Fruit fly (Drosophila melanogaster) whole organism, prepupa: Measurements from ENCODE around the gene Mst89B.
A peak's percentile ranks its signal among the peaks of the same experiment; 100 is the strongest.

Experiments
- Blimp-1 ChIP-seq: fragments of 200-800 bp; sonication (Bioruptor generic); optimal IDR thresholded peaks from 3 replicates; lab custom pipeline; 2017; ENCODE audit warnings: missing biosample characterization, missing genetic modification characterization, mild to moderate bottlenecking, moderate library complexity, missing genetic modification reagents
- CG10669 ChIP-seq: fragments of 200-800 bp; sonication (Bioruptor generic); optimal IDR thresholded peaks from 3 replicates; lab custom pipeline; 2018; ENCODE audit warnings: missing biosample characterization, mild to moderate bottlenecking, missing genetic modification characterization, moderate library complexity
- CG11294 ChIP-seq: fragments of 200-800 bp; sonication (Bioruptor generic); IDR thresholded peaks from 2 replicates; pipeline ENCODE4 v1.3.6; 2022; ENCODE audit warnings: missing biosample characterization, missing genetic modification characterization
- CG11762 ChIP-seq: fragments of 200-800 bp; sonication (Bioruptor generic); optimal IDR thresholded peaks from 3 replicates; lab custom pipeline; 2016; ENCODE audit warnings: missing biosample characterization, missing genetic modification characterization; ENCODE audit not compliant: insufficient read depth
- CG11902 ChIP-seq: fragments of 200-800 bp; sonication (Bioruptor generic); optimal IDR thresholded peaks from 3 replicates; lab custom pipeline; 2016; ENCODE audit warnings: missing biosample characterization, missing genetic modification characterization
- CG1621 ChIP-seq: fragments of 200-800 bp; sonication (Bioruptor generic); optimal IDR thresholded peaks from 3 replicates; lab custom pipeline; 2018; ENCODE audit warnings: missing biosample characterization, mild to moderate bottlenecking, missing genetic modification characterization
- CG3032 ChIP-seq: fragments of 200-800 bp; optimal IDR thresholded peaks from 2 replicates; lab custom pipeline; 2019; ENCODE audit warnings: missing biosample characterization, mild to moderate bottlenecking, missing genetic modification characterization, moderate library complexity
- CG32006 ChIP-seq: fragments of 200-800 bp; sonication (Bioruptor generic); optimal IDR thresholded peaks from 3 replicates; lab custom pipeline; 2017; ENCODE audit warnings: missing biosample characterization, mild to moderate bottlenecking, missing genetic modification characterization
- CG4318 ChIP-seq: fragments of 200-800 bp; sonication (Bioruptor generic); optimal IDR thresholded peaks from 3 replicates; lab custom pipeline; 2017; ENCODE audit warnings: missing biosample characterization, mild to moderate bottlenecking, missing genetic modification characterization
- CG6163 ChIP-seq: fragments of 200-800 bp; sonication (Bioruptor generic); IDR thresholded peaks from 3 replicates; pipeline ENCODE4 v1.3.6; 2022; ENCODE audit warnings: missing biosample characterization, missing genetic modification characterization
- CG6276 ChIP-seq: fragments of 200-800 bp; sonication (Bioruptor generic); optimal IDR thresholded peaks from 2 replicates; lab custom pipeline; 2017; ENCODE audit warnings: missing biosample characterization, mild to moderate bottlenecking, missing genetic modification characterization
- CG6854 ChIP-seq: fragments of 200-800 bp; sonication (Bioruptor generic); optimal IDR thresholded peaks from 2 replicates; lab custom pipeline; 2017; ENCODE audit warnings: missing biosample characterization, mild to moderate bottlenecking, missing genetic modification characterization
- CG8119 ChIP-seq: fragments of 200-800 bp; sonication (Bioruptor generic); IDR thresholded peaks from 3 replicates; pipeline ENCODE4 v1.3.6; 2022; ENCODE audit warnings: missing biosample characterization, missing genetic modification characterization
- CG8319 ChIP-seq: fragments of 200-800 bp; sonication (Bioruptor generic); optimal IDR thresholded peaks from 3 replicates; lab custom pipeline; 2016; ENCODE audit warnings: missing biosample characterization, missing genetic modification characterization
- CG8632 ChIP-seq: fragments of 200-800 bp; sonication (Bioruptor generic); optimal IDR thresholded peaks from 3 replicates; lab custom pipeline; 2016; ENCODE audit warnings: missing biosample characterization, missing genetic modification characterization
- CG9139 ChIP-seq: fragments of 200-800 bp; sonication (Bioruptor generic); optimal IDR thresholded peaks from 3 replicates; lab custom pipeline; 2017; ENCODE audit warnings: missing biosample characterization, mild to moderate bottlenecking, missing genetic modification characterization
- Eip75B ChIP-seq: fragments of 200-800 bp; sonication (Bioruptor generic); optimal IDR thresholded peaks from 3 replicates; lab custom pipeline; 2016; ENCODE audit warnings: missing biosample characterization, missing genetic modification characterization
- Eip78C ChIP-seq: fragments of 200-800 bp; sonication (Bioruptor generic); peaks from one replicate; lab custom pipeline; 2016; ENCODE audit warnings: missing biosample characterization, missing genetic modification characterization
- Eip93F ChIP-seq: fragments of 200-800 bp; sonication (Bioruptor generic); optimal IDR thresholded peaks from 2 replicates; lab custom pipeline; 2016; ENCODE audit warnings: missing biosample characterization, mild to moderate bottlenecking, missing genetic modification characterization
- Ets21C ChIP-seq: fragments of 200-800 bp; sonication (Bioruptor generic); optimal IDR thresholded peaks from 3 replicates; lab custom pipeline; 2016; ENCODE audit warnings: missing biosample characterization, missing genetic modification characterization
- Gug ChIP-seq: fragments of 200-800 bp; sonication (Bioruptor generic); IDR thresholded peaks from 2 replicates; pipeline ENCODE4 v1.3.6; 2022; ENCODE audit warnings: missing biosample characterization, missing genetic modification characterization
- Hr38 ChIP-seq: sonication (Bioruptor generic); optimal IDR thresholded peaks from 2 replicates; lab custom pipeline; 2016; ENCODE audit warnings: missing biosample characterization, missing genetic modification characterization
- Lpt ChIP-seq: fragments of 200-800 bp; sonication (Bioruptor generic); optimal IDR thresholded peaks from 3 replicates; lab custom pipeline; 2016; ENCODE audit warnings: missing biosample characterization, missing genetic modification characterization
- Sox14 ChIP-seq: fragments of 200-800 bp; sonication (Bioruptor generic); optimal IDR thresholded peaks from 3 replicates; lab custom pipeline; 2016; ENCODE audit warnings: missing biosample characterization, missing genetic modification characterization
- cyc ChIP-seq: fragments of 200-800 bp; sonication (Bioruptor generic); optimal IDR thresholded peaks from 3 replicates; lab custom pipeline; 2016; ENCODE audit warnings: missing biosample characterization, missing genetic modification characterization
- dsx ChIP-seq: fragments of 200-800 bp; optimal IDR thresholded peaks from 3 replicates; lab custom pipeline; 2019; ENCODE audit warnings: missing biosample characterization, mild to moderate bottlenecking, missing genetic modification characterization, moderate library complexity; ENCODE audit not compliant: poor library complexity, severe bottlenecking
- esn ChIP-seq: fragments of 200-800 bp; sonication (Bioruptor generic); optimal IDR thresholded peaks from 2 replicates; lab custom pipeline; 2016; ENCODE audit warnings: missing biosample characterization, mild to moderate bottlenecking, missing genetic modification characterization, moderate library complexity
- fkh ChIP-seq: fragments of 200-800 bp; sonication (Bioruptor generic); optimal IDR thresholded peaks from 3 replicates; lab custom pipeline; 2017; ENCODE audit warnings: missing biosample characterization, mild to moderate bottlenecking, missing genetic modification characterization, moderate library complexity
- net ChIP-seq: fragments of 200-800 bp; sonication (Bioruptor generic); optimal IDR thresholded peaks from 3 replicates; lab custom pipeline; 2016; ENCODE audit warnings: missing biosample characterization, missing genetic modification characterization
- pdm3 ChIP-seq: fragments of 200-800 bp; sonication (Bioruptor generic); optimal IDR thresholded peaks from 3 replicates; lab custom pipeline; 2016; ENCODE audit warnings: missing biosample characterization, missing genetic modification characterization
- salr ChIP-seq, 2 experiments: fragments of 200-800 bp; sonication (Bioruptor generic); optimal IDR thresholded peaks; 3 replicates each; lab custom pipeline; 2016 to 2018; ENCODE audit warnings: missing biosample characterization in 2 of 2, missing genetic modification characterization in 2 of 2, mild to moderate bottlenecking in 1 of 2
- vri ChIP-seq: fragments of 200-800 bp; sonication (Bioruptor generic); optimal IDR thresholded peaks from 3 replicates; lab custom pipeline; 2016; ENCODE audit warnings: missing biosample characterization, mild to moderate bottlenecking, missing genetic modification characterization

The Mst89B gene

dm6 chr3R:16263522-16264305 lies 3.1 kb upstream of the Mst89B start, which contains the start of the genes bor and asun:
TSS of gene bor (minus strand) at chr3R:16264115.
TSS of gene asun (plus strand) at chr3R:16264271.
- TF ChIP-seq CG1621 (tag; lab: Kevin White, UChicago) = peak; percentile 32
- TF ChIP-seq CG11294 (GFP tag; lab: Robert Waterston, UW) = no peak
- TF ChIP-seq esn (GFP tag; lab: Kevin White, UChicago) = peak; percentile 57
- no peak for TF ChIP-seq Lpt (GFP tag; lab: Kevin White, UChicago)
- TF ChIP-seq Eip75B = no peak
- TF ChIP-seq CG8319 (GFP tag; lab: Kevin White, UChicago) = no peak
- peak; percentile 24; the same call in 1 of the 3 replicates for TF ChIP-seq CG6163 (GFP tag; lab: Robert Waterston, UW)
- no peak for TF ChIP-seq CG8632 (GFP tag; lab: Kevin White, UChicago)
- TF ChIP-seq CG4318 (GFP tag; lab: Kevin White, UChicago) = no peak
- no peak for TF ChIP-seq fkh
- TF ChIP-seq CG6276 (GFP tag; lab: Kevin White, UChicago) = no peak
- no peak for TF ChIP-seq salr (GFP tag; optimal IDR thresholded peaks at IDR 0.05; lab: Kevin White, UChicago)
- TF ChIP-seq Eip78C = no peak
- no peak for TF ChIP-seq CG11762 (GFP tag; lab: Kevin White, UChicago)
- no peak for TF ChIP-seq net (GFP tag; lab: Kevin White, UChicago)
- TF ChIP-seq CG32006 (GFP tag; lab: Kevin White, UChicago) = no peak
- TF ChIP-seq CG8119 (GFP tag; lab: Robert Waterston, UW) = peak; percentile 31; the same call in 1 of the 3 replicates
- TF ChIP-seq Ets21C (GFP tag; lab: Kevin White, UChicago) = no peak
- TF ChIP-seq Eip93F (GFP tag; lab: Kevin White, UChicago) = no peak
- peak; percentile 92 for TF ChIP-seq vri (GFP tag; lab: Kevin White, UChicago)
- no peak for TF ChIP-seq Gug (GFP tag; lab: Robert Waterston, UW)
- TF ChIP-seq Hr38 (GFP tag; lab: Kevin White, UChicago) = no peak
- TF ChIP-seq dsx (GFP tag; lab: Kevin White, UChicago) = no peak
- no peak for TF ChIP-seq CG3032 (tag; lab: Kevin White, UChicago)
- TF ChIP-seq pdm3 (GFP tag; lab: Kevin White, UChicago) = no peak
- TF ChIP-seq CG9139 = no peak

dm6 chr3R:16272185-16272584 lies 5.4 kb downstream of the Mst89B start, which contains the start of the genes Mat89Ba and gish:
TSS of gene Mat89Ba (minus strand) at chr3R:16272415.
TSS of gene gish (plus strand) at chr3R:16272452.
- TF ChIP-seq Hr38 (GFP tag; lab: Kevin White, UChicago) (no peak), Lpt (GFP tag; lab: Kevin White, UChicago) (no peak), Blimp-1 (no peak), CG10669 (GFP tag; lab: Kevin White, UChicago) (no peak), CG6854 (GFP tag; lab: Kevin White, UChicago) (no peak), CG1621 (tag; lab: Kevin White, UChicago) (peak; percentile 27)

dm6 chr3R:16272754-16273502 lies 6.1 kb downstream of the Mst89B start:
- TF ChIP-seq CG6854 (GFP tag; lab: Kevin White, UChicago) (peak; percentile 13), cyc (no peak), net (GFP tag; lab: Kevin White, UChicago) (no peak)

- no peak for TF ChIP-seq CG9139
- TF ChIP-seq Sox14 (GFP tag; lab: Kevin White, UChicago) = peak; percentile 11
- TF ChIP-seq CG11902 = no peak
- TF ChIP-seq CG6163 (GFP tag; lab: Robert Waterston, UW) = peak; percentile 24; the same call in 1 of the 3 replicates
- TF ChIP-seq Eip78C = peak; percentile 76
These were observed 6.8 kb downstream of the Mst89B start for dm6 chr3R:16273503-16274131.
